Worm (Caenorhabditis elegans) whole organism, midembryonic: ENCODE data around the gene asp-13.

Experiments used
- T22C8.4 ChIP-seq: fragments of 200-800 bp; sonication (Bioruptor generic); IDR thresholded peaks from 2 replicates; pipeline ENCODE4 v1.3.6; 2022; ENCODE audit warnings: missing genetic modification characterization, missing compliant biosample characterization
- cog-1 ChIP-seq: sonication (generic microtip); optimal IDR thresholded peaks from 2 replicates; lab custom pipeline; 2016; ENCODE audit warnings: missing genetic modification characterization, missing compliant biosample characterization
- flt-1 ChIP-seq: fragments of 200-800 bp; sonication (Bioruptor generic); IDR thresholded peaks from 2 replicates; pipeline ENCODE4 v1.3.6; 2022; ENCODE audit warnings: missing genetic modification characterization, missing compliant biosample characterization
- klf-2 ChIP-seq: fragments of 200-800 bp; sonication (Bioruptor generic); conservative IDR thresholded peaks from 2 replicates; pipeline ENCODE4 v1.3.6; 2022; ENCODE audit warnings: missing genetic modification reagents, missing genetic modification characterization, missing compliant biosample characterization
- med-1 ChIP-seq: sonication (generic microtip); optimal IDR thresholded peaks from 2 replicates; lab custom pipeline; 2017; ENCODE audit warnings: missing genetic modification characterization, mild to moderate bottlenecking, missing compliant biosample characterization, antibody characterized with exemption, missing genetic modification reagents; ENCODE audit not compliant: insufficient read depth
- ref-1 ChIP-seq: fragments of 200-800 bp; sonication (Bioruptor generic); conservative IDR thresholded peaks from 2 replicates; pipeline ENCODE4 v1.3.6; 2022; ENCODE audit warnings: missing genetic modification reagents, missing genetic modification characterization, missing compliant biosample characterization
- tab-1 ChIP-seq: fragments of 200-800 bp; sonication (Bioruptor generic); IDR thresholded peaks from 2 replicates; pipeline ENCODE4 v1.3.6; 2022; ENCODE audit warnings: missing genetic modification characterization, missing compliant biosample characterization
- ztf-23 ChIP-seq: fragments of 200-800 bp; sonication (Bioruptor generic); IDR thresholded peaks from 2 replicates; pipeline ENCODE4 v1.3.6; 2022; ENCODE audit warnings: missing genetic modification reagents, missing genetic modification characterization, missing compliant biosample characterization
- ztf-29 ChIP-seq: fragments of 200-800 bp; sonication (Bioruptor generic); IDR thresholded peaks from 2 replicates; pipeline ENCODE4 v1.3.6; 2022; ENCODE audit warnings: missing genetic modification reagents, missing genetic modification characterization, missing compliant biosample characterization

The asp-13 gene

DNA sequence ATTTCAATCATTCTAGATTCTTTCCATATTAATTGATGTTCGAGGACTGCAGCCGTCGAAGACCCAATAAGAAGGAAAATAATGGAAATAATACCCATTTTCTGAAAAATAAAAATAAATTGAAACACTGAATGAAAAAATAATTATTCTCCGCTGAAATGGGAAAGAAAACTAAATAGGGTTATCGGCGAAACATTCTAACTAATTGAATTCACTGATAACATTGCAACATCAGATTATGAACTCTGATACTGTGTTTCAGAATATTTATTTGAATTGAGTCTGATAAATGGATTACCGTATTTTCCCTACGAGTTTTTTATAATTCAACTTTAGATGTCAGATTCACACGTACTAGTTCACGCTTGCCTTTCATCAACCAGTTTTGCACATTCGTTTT, at the start of gene asp-13:
TSS of gene asp-13 (minus strand) at position 101 of the 400 bp plus-strand sequence.
- no peak for TF ChIP-seq ztf-23

DNA sequence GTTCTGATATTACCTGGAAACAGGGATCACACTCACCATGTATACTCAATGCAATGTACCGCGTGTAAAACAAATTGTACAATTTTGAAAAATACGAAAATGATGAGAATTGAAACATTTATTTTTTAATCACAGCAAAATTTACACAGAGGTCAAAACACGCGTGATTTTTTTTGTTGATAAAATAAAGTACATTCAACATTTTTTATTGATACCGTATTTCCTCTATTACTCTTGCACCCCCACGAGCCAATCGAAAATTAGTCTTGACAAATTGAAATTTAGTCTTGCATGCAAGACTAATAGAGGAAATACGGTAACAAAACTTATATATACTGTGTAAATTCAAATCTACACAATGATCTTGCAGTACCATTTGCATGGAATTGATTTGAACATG, 44.7 kb upstream of the asp-13 start, which contains the start of gene ZC190.8:
TSS of gene ZC190.8 (minus strand) at position 101 of the 400 bp plus-strand sequence.
- TF ChIP-seq T22C8.4 (GFP tag; lab: Robert Waterston, UW) (no peak), ztf-29 (GFP tag; lab: Robert Waterston, UW) (no peak), klf-2 (no peak), ztf-23 (no peak), cog-1 (tag; lab: Kevin White, UChicago) (no peak), med-1 (GFP tag; lab: Kevin White, UChicago) (no peak), ref-1 (GFP tag; lab: Robert Waterston, UW) (no peak), tab-1 (GFP tag; lab: Robert Waterston, UW) (no peak), flt-1 (GFP tag; lab: Robert Waterston, UW) (no peak)

DNA sequence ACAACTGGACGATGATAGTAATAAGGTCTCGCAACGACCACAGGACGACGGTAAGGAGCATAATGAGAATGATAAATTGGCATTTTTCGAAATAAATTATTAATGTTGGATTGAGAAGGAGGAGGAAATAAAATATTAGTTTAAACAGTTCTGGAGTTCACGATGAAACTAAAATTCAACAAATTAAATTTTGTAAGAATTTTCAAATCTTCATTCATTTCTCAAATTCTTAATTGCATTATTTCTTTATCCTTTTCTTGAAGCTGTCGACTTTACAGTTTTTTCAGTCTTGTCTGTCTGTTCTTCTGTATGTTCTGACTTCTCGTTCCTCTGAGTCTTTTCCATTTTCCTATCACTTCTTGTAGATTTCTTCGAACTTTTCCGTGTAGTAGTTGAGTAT, 43.8 kb upstream of the asp-13 start, which contains the start of gene ZC190.7:
TSS of gene ZC190.7 (minus strand) at position 101 of the 400 bp plus-strand sequence.
- TF ChIP-seq klf-2, result no peak
- no peak for TF ChIP-seq ztf-29 (GFP tag; lab: Robert Waterston, UW)
- TF ChIP-seq flt-1 (GFP tag; lab: Robert Waterston, UW), result no peak
- TF ChIP-seq T22C8.4 (GFP tag; lab: Robert Waterston, UW), result no peak
- TF ChIP-seq med-1 (GFP tag; lab: Kevin White, UChicago), result no peak
- TF ChIP-seq ztf-23, result no peak
- TF ChIP-seq cog-1 (tag; lab: Kevin White, UChicago), result no peak
- no peak for TF ChIP-seq tab-1 (GFP tag; lab: Robert Waterston, UW)
- no peak for TF ChIP-seq ref-1 (GFP tag; lab: Robert Waterston, UW)

DNA sequence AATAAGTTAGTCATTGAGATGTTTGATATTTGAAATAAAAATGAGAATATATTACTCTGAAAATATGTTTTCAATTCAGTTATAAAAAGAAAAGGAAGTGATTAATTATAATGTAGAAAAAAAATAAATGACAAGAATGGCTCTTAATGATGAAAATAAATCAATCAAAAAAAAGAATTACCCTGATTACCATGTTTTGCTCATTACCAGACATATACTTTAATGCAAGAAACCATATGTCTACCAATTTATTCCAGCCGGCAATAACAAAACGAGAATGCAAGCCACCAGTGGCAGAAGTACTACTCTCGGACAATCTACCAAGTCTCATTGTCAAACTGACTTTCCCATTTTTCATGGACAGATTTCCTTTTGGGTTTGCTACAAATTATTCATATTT, 40.8 kb upstream of the asp-13 start:
- TF ChIP-seq cog-1 (tag; lab: Kevin White, UChicago), result no peak
- no peak for TF ChIP-seq med-1 (GFP tag; lab: Kevin White, UChicago)
- TF ChIP-seq klf-2, result no peak
- no peak for TF ChIP-seq tab-1 (GFP tag; lab: Robert Waterston, UW)

DNA sequence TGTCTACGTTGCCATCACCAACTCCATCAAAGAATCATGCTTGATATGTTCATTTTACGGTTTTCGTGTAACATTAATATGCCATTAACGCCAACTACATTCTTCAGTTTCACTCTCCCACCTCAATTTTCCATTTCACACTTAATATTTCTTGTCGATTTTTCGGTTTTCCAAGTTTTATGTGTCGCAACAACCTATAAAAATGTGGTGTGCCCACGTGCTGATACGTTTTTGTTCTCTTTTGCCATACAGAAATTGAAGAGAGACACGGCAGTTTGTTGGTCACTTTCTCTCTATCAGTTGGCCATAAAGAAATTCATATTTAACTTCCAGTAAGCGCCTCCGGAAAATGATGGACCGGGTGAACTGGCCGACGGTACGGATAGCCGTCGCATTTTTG, 39.7 kb upstream of the asp-13 start, which contains the start of gene cln-3.3:
TSS of gene cln-3.3 (plus strand) at position 334 of the 400 bp plus-strand sequence.
- TF ChIP-seq med-1 (GFP tag; lab: Kevin White, UChicago), result no peak
- TF ChIP-seq tab-1 (GFP tag; lab: Robert Waterston, UW), result no peak
- TF ChIP-seq klf-2, result no peak
- no peak for TF ChIP-seq ztf-23

DNA sequence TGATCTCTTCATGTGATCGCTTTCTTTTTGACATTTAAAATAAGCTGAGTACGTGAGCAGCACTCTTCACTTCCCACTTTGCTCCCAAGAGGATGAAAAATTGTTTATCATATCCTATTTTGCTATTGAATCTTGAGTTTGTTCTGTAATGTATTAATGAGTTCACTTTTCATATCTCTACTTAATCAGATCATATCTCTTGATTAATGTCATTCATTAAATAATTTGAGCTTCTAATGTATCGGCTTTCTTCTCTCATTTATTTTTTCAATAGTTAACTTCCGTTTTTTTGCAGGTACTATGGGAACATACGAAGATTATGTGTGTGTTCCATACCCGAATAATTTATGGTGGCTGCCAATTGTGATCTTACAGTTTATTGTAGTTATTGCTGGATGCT, 38.1 kb upstream of the asp-13 start, which contains the start of gene ZC190.2:
TSS of gene ZC190.2 (plus strand) at position 301 of the 400 bp plus-strand sequence.
- TF ChIP-seq klf-2, result no peak
- no peak for TF ChIP-seq ztf-29 (GFP tag; lab: Robert Waterston, UW)
- TF ChIP-seq tab-1 (GFP tag; lab: Robert Waterston, UW), result no peak
- TF ChIP-seq ztf-23, result no peak
- no peak for TF ChIP-seq ref-1 (GFP tag; lab: Robert Waterston, UW)
- TF ChIP-seq cog-1 (tag; lab: Kevin White, UChicago), result no peak
- no peak for TF ChIP-seq med-1 (GFP tag; lab: Kevin White, UChicago)
- no peak for TF ChIP-seq flt-1 (GFP tag; lab: Robert Waterston, UW)
- TF ChIP-seq T22C8.4 (GFP tag; lab: Robert Waterston, UW), result no peak

DNA sequence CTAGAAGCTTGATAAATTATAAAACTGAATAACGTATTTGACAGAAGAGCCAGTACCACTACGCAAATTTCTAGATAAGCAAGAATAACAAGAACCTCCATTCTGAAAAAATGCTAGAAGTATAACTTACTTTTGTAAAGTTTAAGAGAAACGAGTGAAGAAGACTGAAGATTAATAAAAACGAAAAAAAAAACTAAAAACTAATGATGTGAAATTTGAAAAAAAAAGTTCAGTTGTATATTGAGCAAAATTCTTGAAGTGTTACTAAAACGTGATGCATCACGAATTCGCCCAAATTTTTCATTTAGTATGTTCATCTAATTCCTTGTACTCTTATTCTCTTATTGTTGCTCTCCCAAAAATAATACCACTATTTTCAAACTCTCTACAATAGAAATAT, 34.2 kb upstream of the asp-13 start, which contains the start of gene ZC190.6:
TSS of gene ZC190.6 (minus strand) at position 101 of the 400 bp plus-strand sequence.
- no peak for TF ChIP-seq cog-1 (tag; lab: Kevin White, UChicago)
- TF ChIP-seq med-1 (GFP tag; lab: Kevin White, UChicago), result no peak

DNA sequence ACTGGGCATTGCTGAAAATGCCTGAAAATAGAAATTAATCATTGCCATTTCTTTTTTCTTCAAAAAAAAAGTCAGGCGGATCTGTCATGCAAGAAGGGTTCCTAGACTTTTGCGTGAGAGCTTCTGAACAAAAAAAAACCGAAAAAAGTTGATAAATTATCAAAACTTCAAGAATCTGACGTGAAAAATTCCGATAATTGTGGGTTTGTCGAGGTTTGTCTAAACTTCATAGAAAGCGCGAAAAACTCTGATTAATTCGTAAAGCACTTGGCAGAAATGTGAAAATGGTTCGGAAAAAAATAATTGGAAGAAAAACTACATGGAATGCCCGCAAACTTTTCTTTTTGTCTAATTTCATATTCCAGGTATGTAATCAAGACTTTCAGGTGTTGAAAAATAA, 30.5 kb upstream of the asp-13 start, which contains the start of gene ZC190.5:
TSS of gene ZC190.5 (minus strand) at position 101 of the 400 bp plus-strand sequence.
- no peak for TF ChIP-seq flt-1 (GFP tag; lab: Robert Waterston, UW)
- no peak for TF ChIP-seq T22C8.4 (GFP tag; lab: Robert Waterston, UW)
- no peak for TF ChIP-seq ztf-29 (GFP tag; lab: Robert Waterston, UW)
- TF ChIP-seq tab-1 (GFP tag; lab: Robert Waterston, UW), result no peak
- TF ChIP-seq cog-1 (tag; lab: Kevin White, UChicago), result no peak
- no peak for TF ChIP-seq ref-1 (GFP tag; lab: Robert Waterston, UW)
- TF ChIP-seq ztf-23, result no peak
- TF ChIP-seq med-1 (GFP tag; lab: Kevin White, UChicago), result no peak
- TF ChIP-seq klf-2, result no peak

DNA sequence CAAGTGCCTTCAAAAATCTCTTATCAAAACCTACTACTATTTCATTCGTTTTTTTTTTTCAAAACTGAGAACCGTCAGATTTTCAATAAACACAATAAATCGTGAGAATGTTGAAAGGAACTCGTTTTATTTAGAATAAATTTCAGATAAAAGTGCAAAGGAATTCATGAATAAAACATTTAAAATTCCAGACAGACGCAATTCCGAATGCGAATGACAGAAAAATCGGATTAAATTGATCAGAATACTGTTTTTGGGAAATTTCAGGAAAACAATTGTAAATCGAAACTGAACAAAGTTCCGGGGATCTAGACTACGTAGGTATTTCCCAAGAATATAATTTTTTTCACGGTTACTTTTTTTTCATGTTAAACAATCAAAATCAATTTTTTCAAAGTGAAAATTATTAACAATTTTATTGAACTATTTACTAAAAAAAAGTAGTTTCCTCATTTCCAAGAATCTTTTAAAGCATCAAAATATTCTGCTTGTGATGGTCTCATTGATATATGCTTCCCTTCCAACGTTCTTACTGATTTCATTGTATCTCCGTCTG, 28.7 kb upstream of the asp-13 start:
- no peak for TF ChIP-seq cog-1 (tag; lab: Kevin White, UChicago)
- TF ChIP-seq ztf-23, result no peak
- TF ChIP-seq ztf-29 (GFP tag; lab: Robert Waterston, UW), result no peak
- no peak for TF ChIP-seq flt-1 (GFP tag; lab: Robert Waterston, UW)

DNA sequence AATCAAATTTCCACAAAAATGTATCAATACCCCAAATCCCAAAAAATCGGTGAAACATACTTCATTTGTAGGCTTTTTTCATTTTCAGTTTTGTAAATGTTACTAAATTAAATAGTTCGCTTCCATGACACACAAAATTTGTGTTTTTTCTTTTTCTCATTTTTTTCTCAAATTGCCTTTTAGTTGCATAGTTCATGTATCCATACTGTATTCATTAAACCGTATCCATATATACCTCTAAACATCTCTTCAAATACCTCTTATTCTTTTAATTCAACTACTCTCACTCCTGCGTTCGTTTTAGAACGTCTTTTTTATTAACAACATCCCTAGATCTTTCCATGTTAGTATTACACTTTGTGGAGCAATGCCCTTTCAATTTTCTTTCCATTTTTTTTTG, 27.8 kb upstream of the asp-13 start:
- TF ChIP-seq flt-1 (GFP tag; lab: Robert Waterston, UW), result no peak
- no peak for TF ChIP-seq ztf-23
- TF ChIP-seq T22C8.4 (GFP tag; lab: Robert Waterston, UW), result no peak
- TF ChIP-seq klf-2, result no peak
- TF ChIP-seq ref-1 (GFP tag; lab: Robert Waterston, UW), result no peak
- TF ChIP-seq tab-1 (GFP tag; lab: Robert Waterston, UW), result no peak
- no peak for TF ChIP-seq med-1 (GFP tag; lab: Kevin White, UChicago)
- TF ChIP-seq cog-1 (tag; lab: Kevin White, UChicago), result no peak
- no peak for TF ChIP-seq ztf-29 (GFP tag; lab: Robert Waterston, UW)
